Fruit fly (Drosophila melanogaster): ENCODE data around the gene aurB.

Gene aurB

DNA sequence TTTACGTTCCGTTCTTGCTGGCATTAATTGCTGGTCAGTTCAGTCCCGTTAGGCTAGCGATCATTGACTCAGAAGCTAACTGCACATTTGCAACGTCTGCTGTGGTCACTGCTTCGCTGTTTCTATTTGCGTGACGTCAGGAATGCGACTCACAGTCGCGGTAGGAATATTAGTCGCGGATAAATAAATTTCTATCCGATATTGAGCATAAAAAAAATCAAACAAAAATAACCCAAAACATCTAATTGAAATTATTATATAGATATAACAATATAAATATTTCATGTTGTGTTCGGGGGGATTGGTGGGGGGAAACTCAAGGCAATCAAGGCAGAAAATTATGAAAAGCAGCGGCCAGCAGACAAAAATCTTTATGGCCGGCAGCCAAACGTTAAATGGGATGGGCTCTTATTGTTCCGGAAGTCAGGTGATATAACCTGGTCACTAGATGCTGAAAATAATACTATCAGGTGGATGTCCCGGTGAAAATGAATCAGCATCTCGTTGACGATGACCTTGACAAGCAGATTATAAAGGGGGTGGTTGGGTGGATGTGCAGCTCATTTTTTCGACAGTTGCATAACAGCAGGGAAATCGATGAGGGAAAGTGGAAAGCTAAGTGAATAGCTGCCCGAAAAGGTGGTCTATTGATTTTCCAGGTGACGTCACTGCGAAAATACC, 8.2 kb downstream of the aurB start, which contains the start of gene SmydA-3:
TSS of gene SmydA-3 (plus strand) at position 631 of the 681 bp plus-strand sequence.
- TF ChIP-seq CG6791 (GFP tag; IDR thresholded peaks at IDR 0.05; ENCODE audit: partially characterized antibody): no peak
- TF ChIP-seq Sry-δ (GFP tag; optimal IDR thresholded peaks at IDR 0.05): no peak
- TF ChIP-seq bab2 (GFP tag; optimal IDR thresholded peaks at IDR 0.05): no peak
- TF ChIP-seq z (GFP tag; IDR thresholded peaks at IDR 0.05): no peak
- no peak for TF ChIP-seq Pdp1 (GFP tag; optimal IDR thresholded peaks at IDR 0.05)
- no peak for TF ChIP-seq kah (GFP tag; optimal IDR thresholded peaks at IDR 0.05)
- no peak for TF ChIP-seq CG9876 (GFP tag; optimal IDR thresholded peaks at IDR 0.05)
- no peak for TF ChIP-seq CG7928 (GFP tag; optimal IDR thresholded peaks at IDR 0.05)
- TF ChIP-seq Atf6 (GFP tag; IDR thresholded peaks at IDR 0.05): no peak
- TF ChIP-seq CG32772 (GFP tag; IDR thresholded peaks at IDR 0.05): no peak
- no peak for TF ChIP-seq CG1233 (GFP tag; optimal IDR thresholded peaks at IDR 0.05)
- TF ChIP-seq CG13894 (tag; optimal IDR thresholded peaks at IDR 0.05): no peak
- no peak for TF ChIP-seq Dfd (GFP tag; optimal IDR thresholded peaks at IDR 0.05)
- no peak for TF ChIP-seq C15 (GFP tag; IDR thresholded peaks at IDR 0.05)
- TF ChIP-seq CG10321 (GFP tag; IDR thresholded peaks at IDR 0.05): no peak
- no peak for TF ChIP-seq kni (GFP tag; optimal IDR thresholded peaks at IDR 0.05)
- no peak for TF ChIP-seq CG11247 (GFP tag; IDR thresholded peaks at IDR 0.05)
- peak; percentile 18 for TF ChIP-seq Oli (tag; optimal IDR thresholded peaks at IDR 0.05)
- TF ChIP-seq CoRest (tag; optimal IDR thresholded peaks at IDR 0.05): peak; percentile 20
- no peak for TF ChIP-seq Rfx (GFP tag; IDR thresholded peaks at IDR 0.05)
- no peak for TF ChIP-seq YL-1 (GFP tag; optimal IDR thresholded peaks at IDR 0.05)
- TF ChIP-seq BtbVII (GFP tag; optimal IDR thresholded peaks at IDR 0.05): peak; percentile 26
- no peak for TF ChIP-seq gcm2 (GFP tag; optimal IDR thresholded peaks at IDR 0.05)
- TF ChIP-seq Dek (tag; optimal IDR thresholded peaks at IDR 0.05): no peak
- no peak for TF ChIP-seq CG4328 (GFP tag; optimal IDR thresholded peaks at IDR 0.05)
- no peak for TF ChIP-seq CG3163 (GFP tag; optimal IDR thresholded peaks at IDR 0.05)
- no peak for TF ChIP-seq inv (GFP tag; IDR thresholded peaks at IDR 0.05; ENCODE audit: partially characterized antibody)
- no peak for TF ChIP-seq grau (tag; optimal IDR thresholded peaks at IDR 0.05)
- TF ChIP-seq oc (tag; optimal IDR thresholded peaks at IDR 0.05): no peak
- TF ChIP-seq fd64A (GFP tag; optimal IDR thresholded peaks at IDR 0.05): no peak
- no peak for TF ChIP-seq CG1529 (GFP tag; optimal IDR thresholded peaks at IDR 0.05)
- TF ChIP-seq CG9727 (GFP tag; optimal IDR thresholded peaks at IDR 0.05): no peak
- no peak for TF ChIP-seq CG7963 (GFP tag; IDR thresholded peaks at IDR 0.05; ENCODE audit: partially characterized antibody)
- no peak for TF ChIP-seq D19A (tag; optimal IDR thresholded peaks at IDR 0.05)
- no peak for TF ChIP-seq CG32767 (GFP tag; IDR thresholded peaks at IDR 0.05)
- no peak for TF ChIP-seq sima (GFP tag; optimal IDR thresholded peaks at IDR 0.05)
- no peak for TF ChIP-seq CG2889 (GFP tag; IDR thresholded peaks at IDR 0.05)
- no peak for TF ChIP-seq Taf1 (GFP tag; IDR thresholded peaks at IDR 0.05)
- TF ChIP-seq Hr3 (GFP tag; optimal IDR thresholded peaks at IDR 0.05): no peak
- TF ChIP-seq Med (GFP tag): peak; percentile 62
- TF ChIP-seq Kr (GFP tag; optimal IDR thresholded peaks at IDR 0.05): no peak
- TF ChIP-seq Ets65A (GFP tag): peak; percentile 82
- TF ChIP-seq repo (GFP tag; optimal IDR thresholded peaks at IDR 0.05): no peak
- TF ChIP-seq Gug (GFP tag; IDR thresholded peaks at IDR 0.05): no peak
- TF ChIP-seq sisA (GFP tag; IDR thresholded peaks at IDR 0.05): no peak
- TF ChIP-seq HLH4C (GFP tag; IDR thresholded peaks at IDR 0.05; ENCODE audit: partially characterized antibody): no peak
- no peak for TF ChIP-seq nom (GFP tag; optimal IDR thresholded peaks at IDR 0.05)
- no peak for TF ChIP-seq CG6854 (GFP tag; optimal IDR thresholded peaks at IDR 0.05)
- no peak for TF ChIP-seq Ravus (GFP tag; IDR thresholded peaks at IDR 0.05)
- TF ChIP-seq tin (GFP tag; optimal IDR thresholded peaks at IDR 0.05): no peak
- no peak for TF ChIP-seq bowl (GFP tag; IDR thresholded peaks at IDR 0.05)
